Fruit fly (Drosophila melanogaster): ENCODE measurements around the gene bbx.

Gene bbx

dm6 chrX:21319202-21319772 lies 43.5 kb upstream of the bbx start, which contains the start of the genes SLIRP1 and anox (continued):
- TF ChIP-seq Fer2 (tag; optimal IDR thresholded peaks at IDR 0.05) (peak; percentile 61), CG14965 (GFP tag; optimal IDR thresholded peaks at IDR 0.05; ENCODE audit: borderline replicate concordance) (no peak), HLH54F (GFP tag; optimal IDR thresholded peaks at IDR 0.05) (peak; percentile 77), CG12659 (GFP tag; optimal IDR thresholded peaks at IDR 0.05) (peak; percentile 90), Myb (GFP tag; optimal IDR thresholded peaks at IDR 0.05) (peak; percentile 45), Nf-YA (GFP tag; IDR thresholded peaks at IDR 0.05) (0 out of 2 replicates have a peak, but pooled peaks have one; percentile 40), oc (tag; optimal IDR thresholded peaks at IDR 0.05) (peak; percentile 74), CG17568 (GFP tag; optimal IDR thresholded peaks at IDR 0.05) (no peak), CG16863 (GFP tag; optimal IDR thresholded peaks at IDR 0.05) (peak; percentile 78), lbe (GFP tag; optimal IDR thresholded peaks at IDR 0.05) (peak; percentile 36), CG9876 (GFP tag; optimal IDR thresholded peaks at IDR 0.05) (peak; percentile 45), CG13894 (tag; optimal IDR thresholded peaks at IDR 0.05) (peak; percentile 77), hb (GFP tag; IDR thresholded peaks at IDR 0.05; ENCODE audit: partially characterized antibody) (no peak), Fer1 (GFP tag; optimal IDR thresholded peaks at IDR 0.05) (peak; percentile 87), CG10959 (GFP tag; IDR thresholded peaks at IDR 0.05) (no peak), pfk (GFP tag; optimal IDR thresholded peaks at IDR 0.05) (peak; percentile 9), CG11695 (GFP tag; IDR thresholded peaks at IDR 0.05) (peak; percentile 89), CG1792 (GFP tag; optimal IDR thresholded peaks at IDR 0.05) (peak; percentile 18), CG9817 (tag; optimal IDR thresholded peaks at IDR 0.05) (peak; percentile 85), bbx (GFP tag; IDR thresholded peaks at IDR 0.05; ENCODE audit: partially characterized antibody) (no peak), hbn (GFP tag; IDR thresholded peaks at IDR 0.05; ENCODE audit: partially characterized antibody) (no peak), CG1602 (GFP tag; optimal IDR thresholded peaks at IDR 0.05) (peak; percentile 89), Aef1 (GFP tag; IDR thresholded peaks at IDR 0.05) (peak; percentile 78), MTF-1 (GFP tag; optimal IDR thresholded peaks at IDR 0.05; ENCODE audit: borderline replicate concordance) (no peak), CG7556 (GFP tag; optimal IDR thresholded peaks at IDR 0.05) (peak; percentile 92), Oaz (GFP tag; IDR thresholded peaks at IDR 0.05) (peak; percentile 57), aop (GFP tag; IDR thresholded peaks at IDR 0.05) (no peak), lola (GFP tag; optimal IDR thresholded peaks at IDR 0.05) (peak in 1 of 3 experiments; percentile 92), CG11085 (GFP tag; IDR thresholded peaks at IDR 0.05) (0 out of 2 replicates have a peak, but pooled peaks have one; percentile 47), CG33213 (GFP tag; optimal IDR thresholded peaks at IDR 0.05) (peak; percentile 45), CG8359 (GFP tag; optimal IDR thresholded peaks at IDR 0.05; ENCODE audit: borderline replicate concordance) (peak; percentile 66), ash1 (GFP tag; optimal IDR thresholded peaks at IDR 0.05) (no peak), knrl (GFP tag; IDR thresholded peaks at IDR 0.05; ENCODE audit: partially characterized antibody) (no peak), Chrac-16 (GFP tag; optimal IDR thresholded peaks at IDR 0.05) (peak; percentile 87), z (GFP tag; IDR thresholded peaks at IDR 0.05) (no peak), CG7745 (tag; optimal IDR thresholded peaks at IDR 0.05) (no peak), CG2712 (tag; optimal IDR thresholded peaks at IDR 0.05) (peak; percentile 92), Stat92E (GFP tag; optimal IDR thresholded peaks at IDR 0.05) (peak in 1 of 3 experiments; percentile 46), shn (GFP tag; optimal IDR thresholded peaks at IDR 0.05) (peak; percentile 84), CG16779 (GFP tag; IDR thresholded peaks at IDR 0.05) (no peak), CG2678 (tag; optimal IDR thresholded peaks at IDR 0.05) (peak; percentile 95), ham (GFP tag; IDR thresholded peaks at IDR 0.05) (0 out of 2 replicates have a peak, but pooled peaks have one; percentile 23), kni (GFP tag; optimal IDR thresholded peaks at IDR 0.05) (peak; percentile 66), NFAT (GFP tag; IDR thresholded peaks at IDR 0.05) (peak; percentile 52; the same call in 1 of the 2 replicates), Ssrp (tag; optimal IDR thresholded peaks at IDR 0.05) (peak; percentile 91), CG18262 (tag; optimal IDR thresholded peaks at IDR 0.05) (peak; percentile 93), dati (GFP tag; IDR thresholded peaks at IDR 0.05) (no peak), ttk (GFP tag; IDR thresholded peaks at IDR 0.05) (peak; percentile 56; the same call in 1 of the 2 replicates)

All from whole organism, embryonic.